ENCODE assay signal across 2 worm cellular contexts in genomic region chrII:5585788-5586187, ce11.
TF ChIP-seq lines count a peak whose summit lies in the region.

Gene lys-8 (plus strand): TSS chrII:5586178.

TF ChIP-seq in whole organism, L1 larva, 84 proteins besides CTCF, POLR2A, EP300 and RAD21 (continued from another document):
- TF ChIP-seq lin-35 (GFP tag; optimal IDR thresholded peaks at IDR 0.05; lab: Kevin White, UChicago): peak in 1 of 2 experiments; percentile 25
- peak; percentile 13 for TF ChIP-seq jun-1 (tag; optimal IDR thresholded peaks at IDR 0.05; lab: Kevin White, UChicago)
- peak; percentile 35 for TF ChIP-seq lin-14 (GFP tag; optimal IDR thresholded peaks at IDR 0.05; lab: Kevin White, UChicago)
- TF ChIP-seq sox-4 (tag; optimal IDR thresholded peaks at IDR 0.05; lab: Kevin White, UChicago): no peak
- peak; percentile 99 for TF ChIP-seq elt-2 (tag; optimal IDR thresholded peaks at IDR 0.05; lab: Kevin White, UChicago)
- TF ChIP-seq nhr-11 (tag; optimal IDR thresholded peaks at IDR 0.05; lab: Kevin White, UChicago): no peak

TF ChIP-seq in whole organism, L4 larva, 104 proteins besides CTCF, POLR2A, EP300 and RAD21 (continued from another document):
- TF ChIP-seq lin-13 (GFP tag; optimal IDR thresholded peaks at IDR 0.05; lab: Kevin White, UChicago): peak; percentile 13
- no peak for TF ChIP-seq nhr-42 (GFP tag; IDR thresholded peaks at IDR 0.05; lab: Robert Waterston, UW)
- TF ChIP-seq daf-16 (GFP tag; optimal IDR thresholded peaks at IDR 0.05; lab: Kevin White, UChicago): no peak
- TF ChIP-seq daf-16 (tag; optimal IDR thresholded peaks at IDR 0.05; lab: Kevin White, UChicago): peak; percentile 98
- TF ChIP-seq ceh-82 (tag; optimal IDR thresholded peaks at IDR 0.05; lab: Kevin White, UChicago): no peak
- no peak for TF ChIP-seq cey-2 (tag; optimal IDR thresholded peaks at IDR 0.05; lab: Kevin White, UChicago; ENCODE audit: borderline replicate concordance, insufficient read depth)
- no peak for TF ChIP-seq nhr-111 (GFP tag; optimal IDR thresholded peaks at IDR 0.05; lab: Kevin White, UChicago)
- peak; percentile 16 for TF ChIP-seq nhr-102 (tag; optimal IDR thresholded peaks at IDR 0.05; lab: Kevin White, UChicago)
- no peak for TF ChIP-seq ama-1 (optimal IDR thresholded peaks at IDR 0.05; lab: Kevin White, UChicago)
- TF ChIP-seq pqm-1 (tag; optimal IDR thresholded peaks at IDR 0.05; lab: Kevin White, UChicago): peak; percentile 99
- TF ChIP-seq dmd-6 (GFP tag; IDR thresholded peaks at IDR 0.05; lab: Robert Waterston, UW): peak; percentile 93
- TF ChIP-seq Y105C5A.15 (GFP tag; IDR thresholded peaks at IDR 0.05; lab: Robert Waterston, UW): no peak
- TF ChIP-seq jun-1 (tag; optimal IDR thresholded peaks at IDR 0.05; lab: Kevin White, UChicago): no peak
- TF ChIP-seq mdt-29 (GFP tag; IDR thresholded peaks at IDR 0.05; lab: Robert Waterston, UW): no peak
- TF ChIP-seq zip-2 (tag; optimal IDR thresholded peaks at IDR 0.05; lab: Kevin White, UChicago): no peak
- peak; percentile 78 for TF ChIP-seq nhr-77 (tag; optimal IDR thresholded peaks at IDR 0.05; lab: Kevin White, UChicago)
- TF ChIP-seq sdz-12 (GFP tag; optimal IDR thresholded peaks at IDR 0.05; lab: Kevin White, UChicago): no peak
- TF ChIP-seq ceh-28 (tag; optimal IDR thresholded peaks at IDR 0.05; lab: Kevin White, UChicago): no peak
- no peak for TF ChIP-seq skn-1 (tag; optimal IDR thresholded peaks at IDR 0.05; lab: Kevin White, UChicago)
- peak; percentile 35 for TF ChIP-seq mxl-3 (GFP tag; optimal IDR thresholded peaks at IDR 0.05; lab: Kevin White, UChicago)
- TF ChIP-seq arid-1 (GFP tag; conservative IDR thresholded peaks at IDR 0.05; lab: Robert Waterston, UW): no peak
- TF ChIP-seq zag-1 (tag; optimal IDR thresholded peaks at IDR 0.05; lab: Kevin White, UChicago): no peak
- TF ChIP-seq zfp-3 (GFP tag; conservative IDR thresholded peaks at IDR 0.05; lab: Robert Waterston, UW): no peak
- TF ChIP-seq zip-11 (GFP tag; IDR thresholded peaks at IDR 0.05; lab: Robert Waterston, UW): no peak
- TF ChIP-seq ceh-20 (GFP tag; IDR thresholded peaks at IDR 0.05; lab: Robert Waterston, UW): peak; percentile 86
- peak; percentile 90 for TF ChIP-seq hlh-11 (tag; optimal IDR thresholded peaks at IDR 0.05; lab: Kevin White, UChicago)
- TF ChIP-seq T26A8.4 (GFP tag; IDR thresholded peaks at IDR 0.05; lab: Robert Waterston, UW): no peak
- peak; percentile 99 for TF ChIP-seq php-3 (GFP tag; IDR thresholded peaks at IDR 0.05; lab: Robert Waterston, UW)
- TF ChIP-seq nhr-6 (tag; optimal IDR thresholded peaks at IDR 0.05; lab: Kevin White, UChicago): no peak
- TF ChIP-seq hlh-30 (tag; optimal IDR thresholded peaks at IDR 0.05; lab: Kevin White, UChicago; ENCODE audit: insufficient read depth): no peak
- no peak for TF ChIP-seq tag-97 (GFP tag; IDR thresholded peaks at IDR 0.05; lab: Robert Waterston, UW)
- no peak for TF ChIP-seq ceh-62 (tag; optimal IDR thresholded peaks at IDR 0.05; lab: Kevin White, UChicago)
- TF ChIP-seq lin-39 (tag; optimal IDR thresholded peaks at IDR 0.05; lab: Kevin White, UChicago): no peak
- no peak for TF ChIP-seq mxl-2 (GFP tag; conservative IDR thresholded peaks at IDR 0.05; lab: Robert Waterston, UW)
- TF ChIP-seq daf-12 (tag; optimal IDR thresholded peaks at IDR 0.05; lab: Kevin White, UChicago): no peak
- TF ChIP-seq rbr-2 (tag; optimal IDR thresholded peaks at IDR 0.05; lab: Kevin White, UChicago): no peak
- no peak for TF ChIP-seq ztf-7 (tag; optimal IDR thresholded peaks at IDR 0.05; lab: Kevin White, UChicago)
- no peak for TF ChIP-seq dmd-8 (GFP tag; IDR thresholded peaks at IDR 0.05; lab: Robert Waterston, UW)
- peak; percentile 33 for TF ChIP-seq nhr-48 (tag; optimal IDR thresholded peaks at IDR 0.05; lab: Kevin White, UChicago)
- TF ChIP-seq lin-1 (GFP tag; IDR thresholded peaks at IDR 0.05; lab: Robert Waterston, UW): peak; percentile 54
- TF ChIP-seq duxl-1 (tag; optimal IDR thresholded peaks at IDR 0.05; lab: Kevin White, UChicago; ENCODE audit: poor library complexity): no peak
- no peak for TF ChIP-seq zfp-2 (tag; optimal IDR thresholded peaks at IDR 0.05; lab: Kevin White, UChicago)
